Worm (Caenorhabditis elegans) whole organism, early embryonic: ENCODE measurements around the gene egl-23.

ENCODE experiments used
- B0310.2 ChIP-seq: sonication (generic microtip); optimal IDR thresholded peaks from 2 replicates; lab custom pipeline; 2016; ENCODE audit warnings: mild to moderate bottlenecking, missing genetic modification characterization, missing compliant biosample characterization
- F13C5.2 ChIP-seq: sonication (generic microtip); optimal IDR thresholded peaks from 2 replicates; lab custom pipeline; 2017; ENCODE audit warnings: mild to moderate bottlenecking, missing genetic modification characterization, inconsistent platforms, missing compliant biosample characterization
- aly-1 ChIP-seq: sonication (generic microtip); optimal IDR thresholded peaks from 2 replicates; lab custom pipeline; 2016; ENCODE audit warnings: missing genetic modification characterization, missing compliant biosample characterization
- ama-1 ChIP-seq: fragments of 150-350 bp; optimal IDR thresholded peaks from 2 replicates; lab custom pipeline; 2014
- ceh-13 ChIP-seq: fragments of 200-800 bp; sonication (Bioruptor generic); optimal IDR thresholded peaks from 2 replicates; lab custom pipeline; 2018; ENCODE audit warnings: mild to moderate bottlenecking, missing genetic modification characterization, missing compliant biosample characterization
- ceh-36 ChIP-seq: sonication (generic microtip); optimal IDR thresholded peaks from 2 replicates; lab custom pipeline; 2016; ENCODE audit warnings: missing genetic modification characterization, inconsistent platforms, missing compliant biosample characterization
- ets-7 ChIP-seq: sonication (generic microtip); optimal IDR thresholded peaks from 2 replicates; lab custom pipeline; 2016; ENCODE audit warnings: missing genotype, missing genetic modification characterization, missing compliant biosample characterization
- flt-1 ChIP-seq: fragments of 200-800 bp; sonication (Bioruptor generic); IDR thresholded peaks from 2 replicates; pipeline ENCODE4 v1.3.6; 2022; ENCODE audit warnings: missing genetic modification characterization, missing compliant biosample characterization
- hmbx-1 ChIP-seq: sonication (generic microtip); optimal IDR thresholded peaks from 2 replicates; lab custom pipeline; 2016; ENCODE audit warnings: mild to moderate bottlenecking, missing genetic modification characterization, missing compliant biosample characterization
- hmg-4 ChIP-seq: fragments of 200-800 bp; sonication (Bioruptor generic); optimal IDR thresholded peaks from 2 replicates; lab custom pipeline; 2018; ENCODE audit warnings: mild to moderate bottlenecking, missing genetic modification characterization, missing compliant biosample characterization
- hnd-1 ChIP-seq: sonication (generic microtip); optimal IDR thresholded peaks from 2 replicates; lab custom pipeline; 2016; ENCODE audit warnings: missing genetic modification characterization, missing compliant biosample characterization
- pes-1 ChIP-seq: fragments of 200-800 bp; sonication (Bioruptor generic); IDR thresholded peaks from 2 replicates; pipeline ENCODE4 v1.3.6; 2022; ENCODE audit warnings: missing genetic modification reagents, missing genetic modification characterization, missing compliant biosample characterization
- scrt-1 ChIP-seq: fragments of 200-800 bp; sonication (Bioruptor generic); IDR thresholded peaks from 2 replicates; pipeline ENCODE4 v1.3.6; 2022; ENCODE audit warnings: missing genetic modification characterization, missing compliant biosample characterization
- sea-1 ChIP-seq: fragments of 200-800 bp; sonication (Bioruptor generic); conservative IDR thresholded peaks from 2 replicates; pipeline ENCODE4 v1.3.6; 2022; ENCODE audit warnings: missing genetic modification characterization, missing compliant biosample characterization
- tbx-11 ChIP-seq: fragments of 200-800 bp; sonication (Bioruptor generic); IDR thresholded peaks from 2 replicates; pipeline ENCODE4 v1.3.6; 2022; ENCODE audit warnings: missing genetic modification characterization, missing compliant biosample characterization
- tbx-37 ChIP-seq: fragments of 200-800 bp; sonication (Bioruptor generic); conservative IDR thresholded peaks from 2 replicates; pipeline ENCODE4 v1.3.6; 2022; ENCODE audit warnings: missing genetic modification reagents, missing genetic modification characterization, missing compliant biosample characterization
- tra-4 ChIP-seq: sonication (generic microtip); optimal IDR thresholded peaks from 2 replicates; lab custom pipeline; 2017; ENCODE audit warnings: missing genetic modification characterization, missing compliant biosample characterization

Gene egl-23

DNA sequence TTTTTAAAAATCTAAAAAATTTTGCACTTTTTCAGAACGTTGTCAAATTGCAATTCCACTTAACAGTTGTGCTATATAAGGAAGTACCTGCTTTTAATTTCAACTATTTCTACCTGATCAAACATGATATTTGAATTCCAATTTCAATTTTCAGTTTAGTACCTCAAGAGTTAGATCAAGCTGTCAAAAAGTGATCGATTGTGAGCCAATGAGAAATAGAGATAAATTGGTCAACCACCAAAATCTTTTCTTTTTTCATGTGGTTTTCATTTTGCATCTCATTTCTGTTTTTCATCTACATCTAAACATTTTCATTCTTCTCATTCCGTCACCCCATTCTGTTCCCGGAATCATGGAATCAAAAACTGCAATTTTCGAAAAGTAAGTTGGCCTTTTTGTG, at the start of gene egl-23:
Gene egl-23, plus strand, starts transcription at position 301 of the 400 bp plus-strand sequence.
- TF ChIP-seq tbx-37, result no peak
- TF ChIP-seq ceh-13, result no peak
- TF ChIP-seq scrt-1, result no peak

DNA sequence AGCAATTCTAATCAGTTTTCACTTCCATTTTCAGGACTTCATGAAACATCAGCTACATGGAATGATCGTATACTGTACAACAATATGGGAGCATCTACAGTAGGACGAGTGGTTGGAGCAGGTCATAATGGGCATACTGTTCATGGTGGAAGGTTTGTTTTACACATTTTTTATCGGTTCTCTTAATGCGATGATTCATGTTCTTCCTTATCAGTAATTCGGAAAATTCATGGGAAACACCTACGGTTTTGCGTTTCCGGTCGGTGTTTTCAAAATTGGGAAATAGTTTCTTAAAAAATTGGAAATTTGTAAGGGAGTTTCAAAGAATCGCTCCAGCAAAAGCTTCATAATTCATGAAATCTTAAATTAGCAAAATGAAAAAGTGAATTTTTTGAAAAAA, 48.0 kb upstream of the egl-23 start:
- TF ChIP-seq ama-1 (lab: Kevin White, UChicago) (no peak), ceh-36 (tag; lab: Kevin White, UChicago) (no peak), F13C5.2 (no peak), hmg-4 (GFP tag; lab: Kevin White, UChicago) (no peak), aly-1 (tag; lab: Kevin White, UChicago) (no peak), B0310.2 (tag; lab: Kevin White, UChicago) (no peak), tbx-37 (no peak)

DNA sequence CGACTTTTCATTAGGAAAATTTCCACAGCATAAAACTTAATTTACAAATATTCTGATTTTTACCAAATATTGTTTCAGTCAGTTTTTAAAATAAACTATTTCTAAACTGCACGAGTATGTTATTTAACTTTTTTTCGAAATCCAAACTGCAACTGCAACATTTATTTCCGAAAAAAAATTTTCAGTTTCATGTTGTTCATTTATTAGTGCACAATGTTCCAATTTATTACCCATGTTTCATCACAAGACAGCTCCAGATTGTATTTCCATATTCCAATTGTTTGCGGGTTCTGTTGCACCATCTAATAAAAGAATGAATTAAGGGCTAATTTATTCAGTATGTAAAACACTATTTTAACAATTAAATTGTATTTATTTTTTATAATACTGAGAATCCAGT, 47.2 kb upstream of the egl-23 start:
- TF ChIP-seq tbx-37 (no peak), aly-1 (tag; lab: Kevin White, UChicago) (no peak), ceh-13 (no peak), sea-1 (GFP tag; lab: Robert Waterston, UW) (no peak), B0310.2 (tag; lab: Kevin White, UChicago) (no peak), hmg-4 (GFP tag; lab: Kevin White, UChicago) (no peak), tbx-11 (GFP tag; lab: Robert Waterston, UW) (no peak), pes-1 (GFP tag; lab: Robert Waterston, UW) (no peak), hnd-1 (tag; lab: Kevin White, UChicago) (no peak), ceh-36 (tag; lab: Kevin White, UChicago) (no peak), ets-7 (no peak), F13C5.2 (no peak), scrt-1 (no peak), ama-1 (lab: Kevin White, UChicago) (no peak), hmbx-1 (tag; lab: Kevin White, UChicago) (no peak), tra-4 (tag; lab: Kevin White, UChicago) (no peak), flt-1 (GFP tag; lab: Robert Waterston, UW) (no peak)

DNA sequence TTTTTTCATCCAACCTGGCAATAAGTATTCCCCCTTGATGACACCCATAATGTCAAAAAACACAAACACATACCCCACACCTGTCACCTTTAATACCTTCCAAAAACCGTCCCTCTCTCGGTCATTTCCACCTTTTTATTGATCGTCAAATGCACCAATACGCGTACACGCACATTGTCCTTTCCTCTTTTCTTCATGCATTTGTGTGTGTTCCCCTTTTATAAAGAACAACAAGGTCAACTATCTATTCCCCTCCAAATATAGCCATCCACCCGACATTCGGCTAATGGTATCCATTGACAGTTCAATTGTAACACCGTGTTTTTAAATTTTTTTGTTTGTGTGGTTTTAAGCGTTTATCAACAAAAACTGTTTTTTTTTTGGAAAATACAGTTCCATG, 43.7 kb upstream of the egl-23 start:
- TF ChIP-seq tbx-11 (GFP tag; lab: Robert Waterston, UW) (0 out of 2 replicates have a peak, but pooled peaks have one; percentile 15), B0310.2 (tag; lab: Kevin White, UChicago) (no peak)

DNA sequence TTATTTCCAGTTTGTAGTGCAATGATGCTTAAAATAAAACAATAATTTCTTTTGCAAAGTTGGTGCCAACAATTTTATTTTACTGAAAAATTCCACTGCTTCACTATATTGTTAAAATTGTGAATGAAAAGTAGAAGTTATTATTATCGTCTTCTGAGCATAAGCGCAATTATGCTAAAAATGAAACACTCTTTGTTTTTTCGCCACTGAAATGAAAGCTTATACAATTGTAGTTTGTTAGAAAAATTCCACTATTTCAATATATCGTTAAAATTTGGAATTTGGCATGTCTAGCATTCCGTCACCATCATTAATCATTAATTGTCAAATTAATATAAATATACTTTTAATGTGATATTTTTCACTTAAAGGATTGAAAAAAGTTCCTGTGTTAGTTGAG, 34.9 kb upstream of the egl-23 start:
- TF ChIP-seq ceh-13 (no peak), pes-1 (GFP tag; lab: Robert Waterston, UW) (no peak), hmg-4 (GFP tag; lab: Kevin White, UChicago) (no peak), tbx-11 (GFP tag; lab: Robert Waterston, UW) (no peak), B0310.2 (tag; lab: Kevin White, UChicago) (no peak), ceh-36 (tag; lab: Kevin White, UChicago) (no peak), sea-1 (GFP tag; lab: Robert Waterston, UW) (no peak), hnd-1 (tag; lab: Kevin White, UChicago) (no peak), ama-1 (lab: Kevin White, UChicago) (no peak), F13C5.2 (no peak), scrt-1 (no peak), tbx-37 (no peak), tra-4 (tag; lab: Kevin White, UChicago) (no peak), ets-7 (no peak), aly-1 (tag; lab: Kevin White, UChicago) (no peak), flt-1 (GFP tag; lab: Robert Waterston, UW) (no peak), hmbx-1 (tag; lab: Kevin White, UChicago) (no peak)

DNA sequence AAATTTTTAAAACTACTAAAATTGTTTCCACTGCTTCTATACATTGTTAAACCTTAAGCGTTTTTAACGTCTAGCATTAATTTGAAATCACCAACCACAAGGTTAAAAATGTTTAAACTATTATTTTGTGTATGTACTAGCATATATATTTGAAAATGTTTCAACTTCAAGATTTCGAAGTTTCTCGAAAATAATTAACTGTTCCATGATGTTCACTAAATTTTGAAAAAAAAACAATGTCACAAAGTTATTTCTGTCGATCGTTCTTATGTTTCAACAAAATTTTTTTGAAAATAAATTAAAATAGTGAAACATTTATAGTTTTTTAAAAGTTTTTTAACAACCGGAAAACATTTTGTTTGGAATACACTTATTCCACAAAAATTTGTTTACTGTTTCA, 34.3 kb upstream of the egl-23 start:
- no peak for TF ChIP-seq aly-1 (tag; lab: Kevin White, UChicago)
- no peak for TF ChIP-seq ets-7
- no peak for TF ChIP-seq B0310.2 (tag; lab: Kevin White, UChicago)
- TF ChIP-seq tra-4 (tag; lab: Kevin White, UChicago), result no peak
- TF ChIP-seq hmbx-1 (tag; lab: Kevin White, UChicago), result no peak
- TF ChIP-seq hmg-4 (GFP tag; lab: Kevin White, UChicago), result no peak

DNA sequence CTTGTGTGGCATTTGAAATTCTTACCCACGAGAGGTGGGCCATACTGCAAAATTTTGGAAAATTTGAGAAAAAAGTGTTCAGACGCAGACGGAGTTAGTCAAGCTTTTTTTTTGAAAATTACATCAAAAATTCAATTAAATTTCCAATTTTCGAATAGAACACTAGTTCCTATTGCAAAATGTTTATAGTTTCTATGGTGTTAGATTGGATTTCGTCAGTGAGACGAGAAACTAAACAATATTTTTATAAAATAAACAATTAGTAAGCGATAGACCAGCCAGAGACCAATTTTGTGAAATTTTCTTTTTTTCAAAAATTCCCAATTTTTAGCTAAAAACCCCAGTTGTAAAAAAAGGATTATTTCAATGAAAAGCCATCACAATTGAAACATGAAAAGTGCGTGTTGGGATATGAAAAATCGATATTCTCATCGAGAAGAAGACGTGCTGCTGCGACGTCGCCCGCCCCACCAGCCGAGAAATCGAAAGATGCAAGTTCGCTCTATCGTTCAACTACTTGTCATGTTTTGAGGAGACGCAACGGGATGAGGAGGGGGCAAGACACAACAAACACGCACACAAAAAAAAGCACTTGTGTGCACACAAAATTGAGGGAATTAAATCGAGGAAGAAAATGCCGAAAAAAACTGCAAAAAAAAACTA, 9.0 kb upstream of the egl-23 start, which contains the start of gene dnbp-1:
Gene dnbp-1, minus strand, starts transcription at position 51 of the 663 bp plus-strand sequence.
- TF ChIP-seq tbx-11 (GFP tag; lab: Robert Waterston, UW), result no peak
- TF ChIP-seq pes-1 (GFP tag; lab: Robert Waterston, UW), result no peak
- no peak for TF ChIP-seq F13C5.2
- no peak for TF ChIP-seq tra-4 (tag; lab: Kevin White, UChicago)
- TF ChIP-seq ets-7, result no peak
- no peak for TF ChIP-seq ama-1 (lab: Kevin White, UChicago)
- no peak for TF ChIP-seq hnd-1 (tag; lab: Kevin White, UChicago)
- no peak for TF ChIP-seq ceh-36 (tag; lab: Kevin White, UChicago)
- TF ChIP-seq hmbx-1 (tag; lab: Kevin White, UChicago), result no peak

DNA sequence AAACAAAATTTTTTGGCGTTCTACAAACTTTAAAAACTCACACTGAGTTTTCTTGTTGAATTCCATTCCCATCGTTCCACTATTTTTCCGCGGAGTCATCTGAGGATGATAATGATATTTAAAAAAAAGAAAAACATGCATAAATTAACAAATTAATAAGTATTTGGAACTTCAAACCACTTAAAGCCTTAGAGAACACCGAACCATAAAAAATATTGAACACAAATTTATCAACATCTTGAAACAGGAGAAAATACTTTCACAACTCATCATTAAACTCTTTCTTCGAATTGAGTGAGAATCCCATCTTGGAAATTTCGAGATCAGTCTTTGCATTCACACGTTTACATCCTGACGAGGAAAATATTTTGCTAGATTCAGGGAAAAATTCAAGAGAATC, 6.5 kb upstream of the egl-23 start, which contains the start of gene gei-18:
Gene gei-18, minus strand, starts transcription at position 101 of the 400 bp plus-strand sequence.
- TF ChIP-seq flt-1 (GFP tag; lab: Robert Waterston, UW) (no peak), hnd-1 (tag; lab: Kevin White, UChicago) (no peak), sea-1 (GFP tag; lab: Robert Waterston, UW) (no peak), ceh-13 (no peak), ceh-36 (tag; lab: Kevin White, UChicago) (no peak), F13C5.2 (no peak), hmg-4 (GFP tag; lab: Kevin White, UChicago) (no peak), aly-1 (tag; lab: Kevin White, UChicago) (no peak), tra-4 (tag; lab: Kevin White, UChicago) (no peak), ama-1 (lab: Kevin White, UChicago) (no peak), scrt-1 (no peak), ets-7 (no peak), tbx-37 (no peak), hmbx-1 (tag; lab: Kevin White, UChicago) (no peak), tbx-11 (GFP tag; lab: Robert Waterston, UW) (no peak), pes-1 (GFP tag; lab: Robert Waterston, UW) (no peak)
